Worm (Caenorhabditis elegans) whole organism, L4 larva: Measurements from ENCODE around the gene fbxa-166.

Source experiments
- lin-13 ChIP-seq: fragments of 150-350 bp; optimal IDR thresholded peaks from 2 replicates; lab custom pipeline; 2014; ENCODE audit warnings: missing biosample characterization, missing genetic modification reagents, missing genetic modification characterization
- skn-1 ChIP-seq: fragments of 150-350 bp; optimal IDR thresholded peaks from 2 replicates; lab custom pipeline; 2014; ENCODE audit warnings: missing biosample characterization, missing genetic modification characterization

ce11 chrII:1651804-1652203 is 33.0 kb upstream of the fbxa-166 start, which contains the start of gene fbxb-16:
- TF ChIP-seq lin-13 (GFP tag; lab: Kevin White, UChicago) (no peak), skn-1 (tag; lab: Kevin White, UChicago) (no peak)
